Fruit fly (Drosophila melanogaster) whole organism, embryonic: ENCODE results near the gene Cpr67Fb.

Experiments used
- Atf-2 ChIP-seq: fragments of 200-800 bp; sonication (Bioruptor generic); optimal IDR thresholded peaks from 2 replicates; lab custom pipeline; 2016; ENCODE audit warnings: missing biosample characterization, missing genetic modification characterization
- Blimp-1 ChIP-seq: fragments of 200-800 bp; sonication (Bioruptor generic); optimal IDR thresholded peaks from 3 replicates; lab custom pipeline; 2018; ENCODE audit warnings: missing biosample characterization, missing genetic modification characterization, mild to moderate bottlenecking, moderate library complexity, missing genetic modification reagents
- CG11456 ChIP-seq: fragments of 200-800 bp; sonication (Bioruptor generic); IDR thresholded peaks from 3 replicates; pipeline ENCODE4 v1.3.6; 2022; ENCODE audit warnings: missing biosample characterization, missing genetic modification characterization
- CG11695 ChIP-seq: fragments of 200-800 bp; sonication (Bioruptor generic); IDR thresholded peaks from 3 replicates; pipeline ENCODE4 v1.3.6; 2022; ENCODE audit warnings: missing biosample characterization, missing genetic modification characterization
- CG12236 ChIP-seq: fragments of 200-800 bp; sonication (Bioruptor generic); optimal IDR thresholded peaks from 2 replicates; lab custom pipeline; 2016; ENCODE audit warnings: missing biosample characterization, missing genetic modification characterization
- CG13624 ChIP-seq: fragments of 200-800 bp; sonication (Bioruptor generic); optimal IDR thresholded peaks from 2 replicates; lab custom pipeline; 2016; ENCODE audit warnings: missing biosample characterization, missing genetic modification characterization
- CG14014 ChIP-seq: fragments of 200-800 bp; sonication (Bioruptor generic); IDR thresholded peaks from 2 replicates; pipeline ENCODE4 v1.3.6; 2022; ENCODE audit warnings: missing biosample characterization, missing genetic modification characterization
- CG1529 ChIP-seq: fragments of 200-800 bp; sonication (Bioruptor generic); optimal IDR thresholded peaks from 3 replicates; lab custom pipeline; 2018; ENCODE audit warnings: missing biosample characterization, missing genetic modification characterization
- CG15696 ChIP-seq: fragments of 200-800 bp; sonication (Bioruptor generic); optimal IDR thresholded peaks from 2 replicates; lab custom pipeline; 2019; ENCODE audit warnings: missing biosample characterization, mild to moderate bottlenecking, missing genetic modification characterization, moderate library complexity
- CG1603 ChIP-seq: fragments of 200-800 bp; sonication (Bioruptor generic); optimal IDR thresholded peaks from 2 replicates; lab custom pipeline; 2019; ENCODE audit warnings: missing biosample characterization, mild to moderate bottlenecking, missing genetic modification characterization, moderate library complexity
- CG16813 ChIP-seq: fragments of 200-800 bp; sonication (Bioruptor generic); IDR thresholded peaks from 3 replicates; pipeline ENCODE4 v1.3.6; 2022; ENCODE audit warnings: missing biosample characterization, missing genetic modification characterization; ENCODE audit not compliant: partially characterized antibody
- CG17359 ChIP-seq: fragments of 200-800 bp; sonication (Bioruptor generic); optimal IDR thresholded peaks from 3 replicates; lab custom pipeline; 2018; ENCODE audit warnings: missing biosample characterization, mild to moderate bottlenecking, missing genetic modification characterization, moderate library complexity
- CG2120 ChIP-seq: fragments of 200-800 bp; sonication (Bioruptor generic); optimal IDR thresholded peaks from 3 replicates; lab custom pipeline; 2016; ENCODE audit warnings: missing biosample characterization, missing genetic modification characterization
- CG3838 ChIP-seq: fragments of 200-800 bp; sonication (Bioruptor generic); optimal IDR thresholded peaks from 3 replicates; lab custom pipeline; 2016; ENCODE audit warnings: missing biosample characterization, missing genetic modification characterization
- CG4707 ChIP-seq: fragments of 200-800 bp; sonication (Bioruptor generic); optimal IDR thresholded peaks from 2 replicates; lab custom pipeline; 2018; ENCODE audit warnings: missing biosample characterization, mild to moderate bottlenecking, missing genetic modification characterization, moderate library complexity
- CG5180 ChIP-seq: fragments of 200-800 bp; sonication (Bioruptor generic); optimal IDR thresholded peaks from 3 replicates; lab custom pipeline; 2017; ENCODE audit warnings: missing biosample characterization, missing genetic modification characterization, mild to moderate bottlenecking, moderate library complexity, missing genetic modification reagents
- CG5245 ChIP-seq: fragments of 200-800 bp; sonication (Bioruptor generic); optimal IDR thresholded peaks from 3 replicates; lab custom pipeline; 2016; ENCODE audit warnings: missing biosample characterization, missing genetic modification characterization
- CG6254 ChIP-seq: fragments of 200-800 bp; sonication (Bioruptor generic); optimal IDR thresholded peaks from 3 replicates; lab custom pipeline; 2017; ENCODE audit warnings: mild to moderate bottlenecking, missing biosample characterization, missing genetic modification reagents, missing genetic modification characterization
- CG7928 ChIP-seq: fragments of 200-800 bp; sonication (Bioruptor generic); optimal IDR thresholded peaks from 2 replicates; lab custom pipeline; 2017; ENCODE audit warnings: missing biosample characterization, mild to moderate bottlenecking, missing genetic modification characterization
- CG8089 ChIP-seq: fragments of 200-800 bp; sonication (Bioruptor generic); optimal IDR thresholded peaks from 3 replicates; lab custom pipeline; 2016; ENCODE audit warnings: missing biosample characterization, missing genetic modification characterization
- CG8290 ChIP-seq, 3 experiments: fragments of 200-800 bp; sonication (Bioruptor generic); optimal IDR thresholded peaks; 2 replicates each; lab custom pipeline; 2016 to 2019; ENCODE audit warnings: missing biosample characterization in 3 of 3, missing genetic modification characterization in 3 of 3, mild to moderate bottlenecking in 2 of 3, moderate library complexity in 1 of 3
- CG8388 ChIP-seq: fragments of 200-800 bp; sonication (Bioruptor generic); optimal IDR thresholded peaks from 2 replicates; lab custom pipeline; 2019; ENCODE audit warnings: missing biosample characterization, mild to moderate bottlenecking, missing genetic modification characterization, moderate library complexity
- Dll ChIP-seq: fragments of 200-800 bp; sonication (Bioruptor generic); IDR thresholded peaks from 4 replicates; pipeline ENCODE4 v1.3.6; 2022; ENCODE audit warnings: missing biosample characterization, missing genetic modification characterization; ENCODE audit not compliant: partially characterized antibody
- Dref ChIP-seq: fragments of 200-800 bp; sonication (Bioruptor generic); IDR thresholded peaks from 2 replicates; pipeline ENCODE4 v1.3.6; 2022; ENCODE audit warnings: missing biosample characterization, missing genetic modification characterization
- Elba2 ChIP-seq: fragments of 200-800 bp; sonication (Bioruptor generic); optimal IDR thresholded peaks from 3 replicates; lab custom pipeline; 2016; ENCODE audit warnings: missing biosample characterization, missing genetic modification characterization
- GATAe ChIP-seq: fragments of 200-800 bp; sonication (Bioruptor generic); conservative IDR thresholded peaks from 2 replicates; pipeline ENCODE4 v1.3.6; 2022; ENCODE audit warnings: missing biosample characterization, missing genetic modification characterization
- Hand ChIP-seq: fragments of 200-800 bp; sonication (Bioruptor generic); optimal IDR thresholded peaks from 2 replicates; lab custom pipeline; 2017; ENCODE audit warnings: mild to moderate bottlenecking, missing biosample characterization, missing genetic modification reagents, missing genetic modification characterization
- HmgZ ChIP-seq: fragments of 200-800 bp; sonication (Bioruptor generic); optimal IDR thresholded peaks from 2 replicates; lab custom pipeline; 2018; ENCODE audit warnings: missing biosample characterization, mild to moderate bottlenecking, missing genetic modification characterization
- Max ChIP-seq: fragments of 200-800 bp; sonication (Bioruptor generic); optimal IDR thresholded peaks from 2 replicates; lab custom pipeline; 2016; ENCODE audit warnings: missing biosample characterization, mild to moderate bottlenecking, missing genetic modification characterization
- Mrtf ChIP-seq: fragments of 200-800 bp; sonication (Bioruptor generic); IDR thresholded peaks from 3 replicates; pipeline ENCODE4 v1.3.6; 2022; ENCODE audit warnings: missing biosample characterization, missing genetic modification characterization
- Sox100B ChIP-seq: fragments of 200-800 bp; sonication (Bioruptor generic); optimal IDR thresholded peaks from 3 replicates; lab custom pipeline; 2018; ENCODE audit warnings: missing biosample characterization, mild to moderate bottlenecking, missing genetic modification characterization
- Xbp1 ChIP-seq: fragments of 200-800 bp; sonication (Bioruptor generic); optimal IDR thresholded peaks from 3 replicates; lab custom pipeline; 2016; ENCODE audit warnings: missing biosample characterization, mild to moderate bottlenecking, missing genetic modification characterization
- abd-A ChIP-seq: fragments of 200-800 bp; sonication (Bioruptor generic); optimal IDR thresholded peaks from 3 replicates; lab custom pipeline; 2019; ENCODE audit warnings: missing biosample characterization, mild to moderate bottlenecking, missing genetic modification characterization, moderate library complexity
- cas ChIP-seq: fragments of 200-800 bp; sonication (Bioruptor generic); IDR thresholded peaks from 2 replicates; pipeline ENCODE4 v1.3.6; 2022; ENCODE audit warnings: missing biosample characterization, missing genetic modification characterization
- chinmo ChIP-seq: fragments of 200-800 bp; sonication (Bioruptor generic); IDR thresholded peaks from 4 replicates; pipeline ENCODE4 v1.3.6; 2022; ENCODE audit warnings: missing biosample characterization, missing genetic modification characterization; ENCODE audit not compliant: partially characterized antibody
- crol ChIP-seq: fragments of 200-800 bp; sonication (Bioruptor generic); IDR thresholded peaks from 2 replicates; pipeline ENCODE4 v1.3.6; 2022; ENCODE audit warnings: missing biosample characterization, missing genetic modification characterization
- disco-r ChIP-seq: fragments of 200-800 bp; sonication (Bioruptor generic); optimal IDR thresholded peaks from 2 replicates; lab custom pipeline; 2016; ENCODE audit warnings: missing biosample characterization, missing genetic modification characterization
- ewg ChIP-seq: fragments of 200-800 bp; sonication (Bioruptor generic); optimal IDR thresholded peaks from 3 replicates; lab custom pipeline; 2017; ENCODE audit warnings: mild to moderate bottlenecking, missing biosample characterization, missing genetic modification reagents, missing genetic modification characterization
- fd102C ChIP-seq: fragments of 200-800 bp; sonication (Bioruptor generic); optimal IDR thresholded peaks from 2 replicates; lab custom pipeline; 2018; ENCODE audit warnings: missing biosample characterization, mild to moderate bottlenecking, missing genetic modification characterization, moderate library complexity
- ftz-f1 ChIP-seq: fragments of 200-800 bp; sonication (Bioruptor generic); optimal IDR thresholded peaks from 2 replicates; lab custom pipeline; 2016; ENCODE audit warnings: missing biosample characterization, missing genetic modification characterization
- gem ChIP-seq: fragments of 200-800 bp; sonication (Bioruptor generic); optimal IDR thresholded peaks from 2 replicates; lab custom pipeline; 2019; ENCODE audit warnings: missing biosample characterization, mild to moderate bottlenecking, missing genetic modification characterization, moderate library complexity
- hb ChIP-seq: fragments of 200-800 bp; sonication (Bioruptor generic); IDR thresholded peaks from 3 replicates; pipeline ENCODE4 v1.3.6; 2022; ENCODE audit warnings: missing biosample characterization, missing genetic modification characterization; ENCODE audit not compliant: partially characterized antibody
- her ChIP-seq: fragments of 200-800 bp; sonication (Bioruptor generic); optimal IDR thresholded peaks from 2 replicates; lab custom pipeline; 2016; ENCODE audit warnings: missing biosample characterization, missing genetic modification characterization
- klu ChIP-seq: fragments of 200-800 bp; sonication (Bioruptor generic); IDR thresholded peaks from 2 replicates; pipeline ENCODE4 v1.3.6; 2022; ENCODE audit warnings: missing biosample characterization, missing genetic modification characterization
- kni ChIP-seq: fragments of 200-800 bp; sonication (Bioruptor generic); optimal IDR thresholded peaks from 3 replicates; lab custom pipeline; 2017; ENCODE audit warnings: mild to moderate bottlenecking, missing biosample characterization, missing genetic modification reagents, missing genetic modification characterization
- scrt ChIP-seq: fragments of 200-800 bp; sonication (Bioruptor generic); optimal IDR thresholded peaks from 2 replicates; lab custom pipeline; 2018; ENCODE audit warnings: missing biosample characterization, mild to moderate bottlenecking, missing genetic modification characterization, moderate library complexity
- sima ChIP-seq: fragments of 200-800 bp; sonication (Bioruptor generic); optimal IDR thresholded peaks from 2 replicates; lab custom pipeline; 2016; ENCODE audit warnings: missing biosample characterization, missing genetic modification characterization
- stc ChIP-seq: fragments of 200-800 bp; sonication (Bioruptor generic); IDR thresholded peaks from 2 replicates; pipeline ENCODE4 v1.3.6; 2022; ENCODE audit warnings: missing biosample characterization, missing genetic modification characterization
- z ChIP-seq: fragments of 200-800 bp; sonication (Bioruptor generic); IDR thresholded peaks from 3 replicates; pipeline ENCODE4 v1.3.6; 2022; ENCODE audit warnings: missing biosample characterization, missing genetic modification characterization

The Cpr67Fb gene

dm6 chr3L:10897534-10898255 lies 3.7 kb downstream of the Cpr67Fb start (continued):
- TF ChIP-seq kni (GFP tag; lab: Kevin White, UChicago) (no peak), CG8388 (no peak), CG5245 (GFP tag; lab: Kevin White, UChicago) (no peak), CG5180 (GFP tag; lab: Kevin White, UChicago) (no peak), crol (GFP tag; lab: Robert Waterston, UW) (peak; percentile 92), CG8290 (GFP tag; optimal IDR thresholded peaks at IDR 0.05; lab: Kevin White, UChicago) (no peak), CG8290 (tag; optimal IDR thresholded peaks at IDR 0.05; lab: Kevin White, UChicago) (peak in 1 of 2 experiments; percentile 19), klu (GFP tag; lab: Robert Waterston, UW) (no peak), CG14014 (no peak), CG4707 (GFP tag; lab: Kevin White, UChicago) (peak; percentile 10), Dref (no peak), CG17359 (tag; lab: Kevin White, UChicago) (peak; percentile 4), Blimp-1 (GFP tag; lab: Kevin White, UChicago) (no peak), CG1529 (no peak), Sox100B (no peak), CG7928 (GFP tag; lab: Kevin White, UChicago) (no peak), CG12236 (GFP tag; lab: Kevin White, UChicago) (no peak), Atf-2 (no peak), Hand (GFP tag; lab: Kevin White, UChicago) (no peak), cas (GFP tag; lab: Robert Waterston, UW) (no peak), abd-A (tag; lab: Kevin White, UChicago) (no peak), scrt (no peak), ewg (GFP tag; lab: Kevin White, UChicago) (peak; percentile 6), CG13624 (no peak), GATAe (GFP tag; lab: Robert Waterston, UW) (peak; percentile 47; the same call in 1 of the 2 replicates), CG16813 (GFP tag; lab: Robert Waterston, UW) (0 out of 3 replicates have a peak, but pooled peaks have one; percentile 16), stc (GFP tag; lab: Robert Waterston, UW) (no peak), CG2120 (GFP tag; lab: Kevin White, UChicago) (no peak), fd102C (no peak), gem (tag; lab: Kevin White, UChicago) (peak; percentile 11), z (GFP tag; lab: Robert Waterston, UW) (no peak), sima (no peak), hb (GFP tag; lab: Robert Waterston, UW) (no peak), Xbp1 (no peak), Dll (GFP tag; lab: Robert Waterston, UW) (no peak), her (GFP tag; lab: Kevin White, UChicago) (no peak), CG11695 (GFP tag; lab: Robert Waterston, UW) (no peak), Elba2 (GFP tag; lab: Kevin White, UChicago) (no peak), CG8089 (GFP tag; lab: Kevin White, UChicago) (no peak), disco-r (GFP tag; lab: Kevin White, UChicago) (no peak), CG1603 (tag; lab: Kevin White, UChicago) (peak; percentile 41), CG3838 (no peak), ftz-f1 (GFP tag; lab: Kevin White, UChicago) (no peak), CG15696 (tag; lab: Kevin White, UChicago) (no peak), Mrtf (GFP tag; lab: Robert Waterston, UW) (no peak), HmgZ (peak; percentile 1), Max (GFP tag; lab: Kevin White, UChicago) (no peak), CG11456 (GFP tag; lab: Robert Waterston, UW) (no peak), CG6254 (no peak), chinmo (GFP tag; lab: Robert Waterston, UW) (peak; percentile 83; the same call in 2 of the 4 replicates)
